Fruit fly (Drosophila melanogaster): Measurements from ENCODE around the gene Nf-YC.

- TF ChIP-seq psq (optimal IDR thresholded peaks at IDR 0.05) (no peak), usp (GFP tag; optimal IDR thresholded peaks at IDR 0.05) (no peak)
Observed at dm6 chrX:6869770-6870404, 49.2 kb upstream of the Nf-YC start.
